Fruit fly (Drosophila melanogaster): ENCODE data around the gene CG42688.
A peak's percentile ranks its signal among the peaks of the same experiment; 100 is the strongest.

CG42688 gene

DNA sequence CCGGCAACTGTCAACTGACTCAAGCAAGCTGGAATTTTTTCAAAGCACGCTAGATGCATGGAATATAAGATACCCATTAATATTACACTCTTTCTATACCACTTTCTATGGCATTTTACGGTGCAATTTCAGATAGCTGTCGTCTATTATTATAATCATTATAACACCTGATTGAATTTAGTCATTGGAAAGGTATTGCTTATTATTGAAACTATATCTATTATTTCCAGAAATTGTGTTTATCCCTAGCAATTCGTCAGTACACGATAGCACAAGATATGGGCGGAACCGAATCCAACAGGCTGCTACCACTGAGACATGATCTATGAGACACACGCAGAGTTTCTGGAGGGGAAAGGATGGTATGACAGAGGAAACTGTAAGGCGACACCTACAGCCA, 36.9 kb upstream of the CG42688 start (continued):
- TF ChIP-seq CG17912 (GFP tag; optimal IDR thresholded peaks at IDR 0.05) (no peak), kay (GFP tag; optimal IDR thresholded peaks at IDR 0.05) (no peak), lbe (GFP tag; optimal IDR thresholded peaks at IDR 0.05) (no peak), HmgD (GFP tag; optimal IDR thresholded peaks at IDR 0.05) (no peak)

DNA sequence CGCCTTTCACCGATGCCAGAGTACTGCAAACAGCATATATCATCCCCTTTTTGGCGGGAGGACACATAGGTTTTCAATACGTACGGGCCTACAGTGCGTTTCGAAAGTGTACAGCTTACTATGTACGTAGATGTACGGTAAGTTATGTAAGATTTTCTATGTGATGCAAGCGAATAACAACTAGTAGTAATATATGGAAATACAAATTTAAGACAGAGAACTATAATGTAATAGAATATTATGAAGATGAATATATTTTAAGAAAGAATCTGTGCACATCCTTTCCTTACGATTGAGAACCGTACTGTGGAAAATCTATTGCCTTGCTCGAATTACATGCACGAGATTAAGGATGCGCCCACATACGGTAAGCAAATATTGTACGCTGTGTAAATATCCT, 35.3 kb upstream of the CG42688 start:
- TF ChIP-seq Fer3 (tag; optimal IDR thresholded peaks at IDR 0.05) (no peak), CkIIα-i1 (GFP tag; IDR thresholded peaks at IDR 0.05) (no peak), Dfd (GFP tag; optimal IDR thresholded peaks at IDR 0.05) (no peak), CG10654 (GFP tag; optimal IDR thresholded peaks at IDR 0.05) (no peak), CG33213 (GFP tag; optimal IDR thresholded peaks at IDR 0.05) (no peak), CG13296 (GFP tag; optimal IDR thresholded peaks at IDR 0.05) (no peak), bbx (GFP tag; IDR thresholded peaks at IDR 0.05; ENCODE audit: partially characterized antibody) (no peak), CG11085 (GFP tag; IDR thresholded peaks at IDR 0.05) (no peak), CG1529 (GFP tag; optimal IDR thresholded peaks at IDR 0.05) (no peak), Ets97D (GFP tag; optimal IDR thresholded peaks at IDR 0.05) (no peak), CG8924 (tag; optimal IDR thresholded peaks at IDR 0.05) (no peak), CG11093 (GFP tag; IDR thresholded peaks at IDR 0.05) (no peak), CG10366 (GFP tag; IDR thresholded peaks at IDR 0.05) (no peak), CG16815 (GFP tag; optimal IDR thresholded peaks at IDR 0.05) (no peak), Optix (GFP tag; IDR thresholded peaks at IDR 0.05) (no peak), Sin3A (optimal IDR thresholded peaks at IDR 0.05) (no peak), CG4820 (GFP tag; optimal IDR thresholded peaks at IDR 0.05) (no peak), row (GFP tag; IDR thresholded peaks at IDR 0.05) (0 out of 3 replicates have a peak, but pooled peaks have one; percentile 11), CG8388 (GFP tag; optimal IDR thresholded peaks at IDR 0.05) (peak; percentile 85), Med (GFP tag) (peak; percentile 32), Kr (GFP tag; optimal IDR thresholded peaks at IDR 0.05) (no peak), CG32532 (GFP tag; IDR thresholded peaks at IDR 0.05) (no peak), CG14050 (GFP tag; IDR thresholded peaks at IDR 0.05) (no peak), CG3995 (GFP tag; optimal IDR thresholded peaks at IDR 0.05) (no peak), CG9727 (GFP tag; optimal IDR thresholded peaks at IDR 0.05) (no peak), Ets65A (GFP tag) (peak; percentile 69), tin (GFP tag; optimal IDR thresholded peaks at IDR 0.05) (no peak), CG2712 (tag; optimal IDR thresholded peaks at IDR 0.05) (no peak), Ada2b (GFP tag; IDR thresholded peaks at IDR 0.05) (no peak), CG6254 (GFP tag; optimal IDR thresholded peaks at IDR 0.05) (no peak), aop (GFP tag; IDR thresholded peaks at IDR 0.05) (no peak), CG17612 (GFP tag; IDR thresholded peaks at IDR 0.05) (no peak), Spps (tag; optimal IDR thresholded peaks at IDR 0.05) (no peak), luna (GFP tag; optimal IDR thresholded peaks at IDR 0.05) (no peak), Sox100B (GFP tag; optimal IDR thresholded peaks at IDR 0.05) (no peak), CG18262 (tag; optimal IDR thresholded peaks at IDR 0.05) (peak; percentile 10), CG11696 (GFP tag; IDR thresholded peaks at IDR 0.05) (no peak), CG31365 (tag; optimal IDR thresholded peaks at IDR 0.05) (no peak), kah (GFP tag; optimal IDR thresholded peaks at IDR 0.05) (no peak), CG3407 (GFP tag; optimal IDR thresholded peaks at IDR 0.05) (no peak), inv (GFP tag; IDR thresholded peaks at IDR 0.05; ENCODE audit: partially characterized antibody) (no peak), CG7928 (GFP tag; optimal IDR thresholded peaks at IDR 0.05) (no peak), CG11695 (GFP tag; IDR thresholded peaks at IDR 0.05) (peak; percentile 49; the same call in 1 of the 3 replicates), hkb (optimal IDR thresholded peaks at IDR 0.05) (no peak), hkb (GFP tag; IDR thresholded peaks at IDR 0.05) (no peak), lov (optimal IDR thresholded peaks at IDR 0.05) (no peak), lov (GFP tag; IDR thresholded peaks at IDR 0.05) (no peak), Hr3 (GFP tag; optimal IDR thresholded peaks at IDR 0.05) (no peak), Nf-YB (GFP tag; optimal IDR thresholded peaks at IDR 0.05) (no peak)

Measured in whole organism, embryonic.